Fruit fly (Drosophila melanogaster) Kc167 (cell line): Measurements from ENCODE around the gene Claspin.

Experiments
- Myc ChIP-seq: fragments of >200 bp; optimal IDR thresholded peaks from 2 replicates; lab custom pipeline; 2017; ENCODE audit warnings: missing external identifiers
- Sin3A ChIP-seq: fragments of >200 bp; optimal IDR thresholded peaks from 2 replicates; lab custom pipeline; 2018; ENCODE audit warnings: missing external identifiers
- h ChIP-seq: fragments of >200 bp; optimal IDR thresholded peaks from 3 replicates; lab custom pipeline; 2018; ENCODE audit warnings: missing external identifiers
- insv ChIP-seq: fragments of >200 bp; optimal IDR thresholded peaks from 3 replicates; lab custom pipeline; 2018; ENCODE audit warnings: missing external identifiers
- psq ChIP-seq: fragments of >200 bp; optimal IDR thresholded peaks from 2 replicates; lab custom pipeline; 2017; ENCODE audit warnings: missing external identifiers
- ttk ChIP-seq: sonication (Bioruptor generic); optimal IDR thresholded peaks from 2 replicates; lab custom pipeline; 2017; ENCODE audit warnings: missing external identifiers

The Claspin gene

dm6 chr3L:4354898-4355627, 41.8 kb downstream of the Claspin start:
- TF ChIP-seq insv (no peak), h (lab: Kevin White, UChicago) (no peak), psq (lab: Kevin White, UChicago) (no peak), Myc (lab: Kevin White, UChicago) (no peak)

DNA sequence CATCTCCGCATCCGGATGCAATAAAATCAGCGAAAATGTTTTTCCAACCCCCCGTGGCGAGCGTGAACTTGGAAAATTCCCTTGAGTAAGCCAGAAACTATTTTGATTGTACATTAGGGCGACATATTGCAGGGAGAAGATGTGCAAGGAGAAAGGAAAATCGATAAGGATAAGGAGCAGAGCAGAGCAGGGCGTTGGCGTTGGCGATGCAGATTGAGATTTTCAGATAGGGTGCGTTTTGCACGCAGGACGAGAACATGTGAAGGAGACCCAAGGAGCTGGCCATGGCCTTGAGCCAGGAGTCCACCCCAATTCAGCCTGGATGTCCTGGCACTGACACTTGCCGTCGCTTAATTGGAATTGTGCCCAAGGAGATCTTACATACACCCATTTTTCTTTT, 43.7 kb downstream of the Claspin start:
- TF ChIP-seq Myc (lab: Kevin White, UChicago) = no peak

- TF ChIP-seq Myc (lab: Kevin White, UChicago) (no peak), psq (lab: Kevin White, UChicago) (no peak), h (lab: Kevin White, UChicago) (no peak), insv (no peak), Sin3A (no peak), ttk (lab: Kevin White, UChicago) (no peak)
Measured at dm6 chr3L:4357705-4358131, 44.4 kb downstream of the Claspin start.

- TF ChIP-seq Myc (lab: Kevin White, UChicago) (no peak), Sin3A (no peak), psq (lab: Kevin White, UChicago) (no peak), ttk (lab: Kevin White, UChicago) (no peak), h (lab: Kevin White, UChicago) (no peak), insv (no peak)
Measured at dm6 chr3L:4359688-4360375, 46.5 kb downstream of the Claspin start.

DNA sequence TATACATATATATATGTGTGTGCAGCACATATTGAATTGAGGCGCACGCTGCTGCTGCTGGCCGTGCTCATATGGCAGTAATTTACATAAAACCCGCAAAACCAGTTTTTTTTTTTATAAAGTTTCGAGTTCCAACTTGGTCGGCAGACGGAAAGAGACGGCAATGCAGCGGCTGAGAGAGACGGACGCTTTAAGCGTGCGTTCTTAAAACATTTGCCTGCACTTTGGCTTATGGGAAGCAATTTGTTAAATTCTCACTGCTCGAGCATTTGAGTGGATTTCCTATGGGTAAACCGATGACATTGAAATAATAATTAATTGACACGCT, 47.1 kb downstream of the Claspin start:
- no peak for TF ChIP-seq h (lab: Kevin White, UChicago)
- TF ChIP-seq Myc (lab: Kevin White, UChicago) = no peak
- TF ChIP-seq ttk (lab: Kevin White, UChicago) = no peak
- no peak for TF ChIP-seq insv
- no peak for TF ChIP-seq Sin3A
- no peak for TF ChIP-seq psq (lab: Kevin White, UChicago)

DNA sequence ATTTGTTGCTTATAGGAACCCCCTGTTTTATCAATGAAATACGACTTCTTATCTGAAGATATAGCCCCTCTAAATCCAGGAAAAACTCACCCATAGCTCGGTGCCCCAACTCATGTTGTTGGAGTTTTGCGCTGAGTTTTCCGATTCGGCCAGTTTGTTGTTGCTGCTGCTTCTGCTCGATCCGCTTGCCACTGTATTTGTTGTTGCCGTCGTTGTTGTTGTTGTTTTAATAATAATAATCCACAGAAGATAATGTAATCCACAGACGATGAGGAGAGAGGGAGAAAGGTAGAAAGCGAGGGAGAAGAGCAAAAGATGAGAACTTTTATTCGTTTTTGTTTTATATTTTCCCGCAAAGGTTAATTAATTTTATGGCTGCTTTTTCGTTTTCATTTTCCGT, 49.7 kb downstream of the Claspin start:
- TF ChIP-seq Myc (lab: Kevin White, UChicago) (no peak), ttk (lab: Kevin White, UChicago) (no peak), psq (lab: Kevin White, UChicago) (no peak), insv (no peak), Sin3A (no peak), h (lab: Kevin White, UChicago) (no peak)

DNA sequence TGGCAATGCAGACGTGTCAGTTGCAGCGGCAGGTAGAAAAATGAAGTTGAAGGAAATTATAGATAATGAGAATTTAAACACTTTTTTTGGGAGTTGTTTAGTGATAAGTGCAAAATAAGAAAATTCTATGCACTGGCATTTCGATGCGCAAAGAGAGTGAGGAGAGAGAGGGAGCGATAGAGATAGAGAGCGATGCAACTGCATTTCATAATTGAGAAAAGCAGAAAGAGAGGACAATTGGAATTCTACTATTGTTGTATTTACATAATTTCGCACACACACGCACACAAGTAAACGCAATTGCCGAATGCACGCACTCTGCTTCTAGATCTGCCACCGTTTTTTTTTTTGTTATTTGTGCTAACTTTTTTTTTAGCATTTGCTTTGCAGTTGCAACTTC, 50.2 kb downstream of the Claspin start:
- TF ChIP-seq psq (lab: Kevin White, UChicago) = no peak
- no peak for TF ChIP-seq Sin3A
- no peak for TF ChIP-seq ttk (lab: Kevin White, UChicago)
- no peak for TF ChIP-seq insv
- TF ChIP-seq Myc (lab: Kevin White, UChicago) = no peak
- no peak for TF ChIP-seq h (lab: Kevin White, UChicago)

dm6 chr3L:4363887-4364794, 50.9 kb downstream of the Claspin start, which contains the start of the genes Cip4 and mRpS6:
Cip4 (minus strand) TSS chr3L:4364102.
mRpS6 (plus strand) TSS chr3L:4364550.
- TF ChIP-seq insv = no peak
- TF ChIP-seq h (lab: Kevin White, UChicago) = no peak
- no peak for TF ChIP-seq Myc (lab: Kevin White, UChicago)
- TF ChIP-seq Sin3A = no peak
- no peak for TF ChIP-seq ttk (lab: Kevin White, UChicago)
- no peak for TF ChIP-seq psq (lab: Kevin White, UChicago)

dm6 chr3L:4365197-4365596, 51.9 kb downstream of the Claspin start, which contains the start of gene CG33514:
CG33514 (plus strand) TSS chr3L:4365434.
- TF ChIP-seq Myc (lab: Kevin White, UChicago) (no peak), insv (no peak), ttk (lab: Kevin White, UChicago) (no peak), psq (lab: Kevin White, UChicago) (no peak), Sin3A (no peak), h (lab: Kevin White, UChicago) (no peak)

DNA sequence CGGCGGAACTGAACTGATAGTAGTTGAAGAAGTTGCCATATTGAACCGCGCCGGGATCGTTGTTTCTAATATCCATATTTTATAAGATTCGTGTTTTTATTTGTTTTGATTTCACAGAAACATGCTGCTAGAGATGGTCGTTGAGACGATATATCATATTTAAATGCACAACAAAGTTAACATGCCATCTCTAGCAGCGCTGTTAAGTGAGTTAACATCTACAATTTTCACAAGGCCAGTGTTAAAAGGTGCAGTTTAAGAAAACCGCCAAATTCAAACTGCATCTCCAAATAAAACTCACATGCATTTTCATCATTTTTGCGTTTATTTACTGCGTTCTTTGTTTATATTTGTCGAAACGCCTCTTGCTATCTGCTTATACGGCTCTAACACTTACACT, 54.1 kb downstream of the Claspin start, which contains the start of gene CG11342:
TSS of gene CG11342 (minus strand) at position 120 of the 400 bp plus-strand sequence.
- no peak for TF ChIP-seq Sin3A
- TF ChIP-seq Myc (lab: Kevin White, UChicago) = no peak
- no peak for TF ChIP-seq ttk (lab: Kevin White, UChicago)
- no peak for TF ChIP-seq insv
- TF ChIP-seq h (lab: Kevin White, UChicago) = no peak
- no peak for TF ChIP-seq psq (lab: Kevin White, UChicago)
